Worm (Caenorhabditis elegans) whole organism, L1 larva: ENCODE data around the gene B0457.2.

ENCODE experiments used
- elt-3 ChIP-seq, 6 experiments: fragments of 150-350 bp in 1 of 6; sonication (generic microtip); optimal IDR thresholded peaks; 2 replicates each; lab custom pipeline; 2017 to 2018; ENCODE audit warnings: missing biosample characterization in 6 of 6, missing genetic modification characterization in 6 of 6, inconsistent platforms in 1 of 6
- zag-1 ChIP-seq: fragments of 150-350 bp; optimal IDR thresholded peaks from 2 replicates; lab custom pipeline; 2014; ENCODE audit warnings: missing biosample characterization, missing genetic modification characterization

- TF ChIP-seq zag-1 (tag; lab: Kevin White, UChicago) (no peak), elt-3 (tag; optimal IDR thresholded peaks at IDR 0.05; lab: Kevin White, UChicago) (no peak)
Measured at ce11 chrII:8951270-8951669, 24.9 kb upstream of the B0457.2 start.
